Fruit fly (Drosophila melanogaster): ENCODE data around the gene Ptp61F.

The Ptp61F gene

DNA sequence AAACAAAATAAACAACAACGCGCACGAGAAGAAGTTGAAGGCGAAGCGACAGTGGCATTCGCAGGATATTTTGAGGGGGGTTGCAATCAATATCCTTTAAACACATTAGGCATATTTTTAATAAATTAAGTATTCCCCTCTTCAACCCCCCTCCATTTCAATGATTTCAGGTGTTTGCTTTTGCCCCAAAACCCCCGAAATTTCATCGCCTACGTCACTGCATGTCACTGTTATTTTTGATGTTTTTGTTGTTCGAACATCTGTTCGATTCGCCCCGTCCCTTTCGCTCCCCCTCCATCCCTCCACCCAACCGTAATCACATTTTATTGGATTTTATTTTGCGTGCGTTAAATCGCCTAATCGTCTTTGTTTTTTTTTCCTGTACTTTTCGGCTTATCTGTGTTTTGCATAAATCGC is 106.8 kb downstream of the Ptp61F start (continued):
- TF ChIP-seq CG8765 (GFP tag; IDR thresholded peaks at IDR 0.05) (peak; percentile 96), CG12104 (GFP tag; optimal IDR thresholded peaks at IDR 0.05) (peak; percentile 39), ash1 (GFP tag; optimal IDR thresholded peaks at IDR 0.05) (no peak), ATbp (GFP tag; optimal IDR thresholded peaks at IDR 0.05) (peak; percentile 60), CG17186 (GFP tag; optimal IDR thresholded peaks at IDR 0.05) (no peak), Pdp1 (GFP tag; optimal IDR thresholded peaks at IDR 0.05) (peak; percentile 74 to 76), CG12219 (GFP tag; optimal IDR thresholded peaks at IDR 0.05) (peak; percentile 65), BtbVII (GFP tag; optimal IDR thresholded peaks at IDR 0.05) (peak; percentile 43), CG34224 (GFP tag; IDR thresholded peaks at IDR 0.05; ENCODE audit: partially characterized antibody) (no peak), row (GFP tag; IDR thresholded peaks at IDR 0.05) (peak; percentile 92), CoRest (tag; optimal IDR thresholded peaks at IDR 0.05) (peak; percentile 68), bbx (GFP tag; IDR thresholded peaks at IDR 0.05; ENCODE audit: partially characterized antibody) (no peak), CG4854 (GFP tag; optimal IDR thresholded peaks at IDR 0.05) (peak; percentile 22), Rfx (GFP tag; IDR thresholded peaks at IDR 0.05) (peak; percentile 91), CG32532 (GFP tag; IDR thresholded peaks at IDR 0.05) (peak; percentile 90), br (optimal IDR thresholded peaks at IDR 0.05) (no peak), CG10209 (GFP tag; optimal IDR thresholded peaks at IDR 0.05) (peak; percentile 81), CG4328 (GFP tag; optimal IDR thresholded peaks at IDR 0.05) (no peak), ems (GFP tag; optimal IDR thresholded peaks at IDR 0.05) (peak; percentile 76), CG2120 (GFP tag; optimal IDR thresholded peaks at IDR 0.05) (peak; percentile 82), dysf (GFP tag; IDR thresholded peaks at IDR 0.05) (peak; percentile 89), slbo (GFP tag; IDR thresholded peaks at IDR 0.05) (peak; percentile 92), fd3F (GFP tag; optimal IDR thresholded peaks at IDR 0.05) (peak; percentile 62), CG12299 (tag; optimal IDR thresholded peaks at IDR 0.05) (peak; percentile 21), CG11247 (GFP tag; IDR thresholded peaks at IDR 0.05) (peak; percentile 81), en (GFP tag; optimal IDR thresholded peaks at IDR 0.05) (peak; percentile 13), E2f2 (GFP tag; IDR thresholded peaks at IDR 0.05) (peak; percentile 57), CG3995 (GFP tag; optimal IDR thresholded peaks at IDR 0.05) (peak; percentile 48), CG9817 (tag; optimal IDR thresholded peaks at IDR 0.05) (peak; percentile 47), CG11696 (GFP tag; IDR thresholded peaks at IDR 0.05) (peak; percentile 71; the same call in 1 of the 2 replicates), exex (tag; optimal IDR thresholded peaks at IDR 0.05) (peak; percentile 62), maf-S (GFP tag; optimal IDR thresholded peaks at IDR 0.05) (peak; percentile 75), ken (GFP tag; IDR thresholded peaks at IDR 0.05) (peak; percentile 78; the same call in 2 of the 3 replicates), Dip3 (GFP tag; optimal IDR thresholded peaks at IDR 0.05) (peak; percentile 59), slp2 (GFP tag; optimal IDR thresholded peaks at IDR 0.05) (peak; percentile 73), CG7928 (GFP tag; optimal IDR thresholded peaks at IDR 0.05) (peak; percentile 20), dpn (GFP tag; optimal IDR thresholded peaks at IDR 0.05) (peak; percentile 79 to 84), CG11504 (tag; optimal IDR thresholded peaks at IDR 0.05) (peak; percentile 74), lov (optimal IDR thresholded peaks at IDR 0.05) (no peak), lov (GFP tag; IDR thresholded peaks at IDR 0.05) (peak; percentile 91), org-1 (GFP tag; optimal IDR thresholded peaks at IDR 0.05) (peak; percentile 75), CG10959 (GFP tag; IDR thresholded peaks at IDR 0.05) (peak; percentile 86), Asciz (GFP tag; optimal IDR thresholded peaks at IDR 0.05) (peak; percentile 33), CG15011 (GFP tag; optimal IDR thresholded peaks at IDR 0.05) (peak; percentile 33), chinmo (GFP tag; IDR thresholded peaks at IDR 0.05; ENCODE audit: partially characterized antibody) (peak; percentile 94), corto (GFP tag; optimal IDR thresholded peaks at IDR 0.05) (no peak), CG10147 (GFP tag; optimal IDR thresholded peaks at IDR 0.05) (peak; percentile 51), chm (GFP tag; IDR thresholded peaks at IDR 0.05) (peak; percentile 91), CG5245 (GFP tag; optimal IDR thresholded peaks at IDR 0.05) (peak; percentile 40), gem (tag; optimal IDR thresholded peaks at IDR 0.05) (peak; percentile 84), pum (GFP tag; optimal IDR thresholded peaks at IDR 0.05) (peak; percentile 78)

Measured in whole organism, embryonic.